Worm (Caenorhabditis elegans) whole organism, L2 larva: ENCODE data around the gene fipr-1.

Source experiments
- ZK546.5 ChIP-seq: sonication (generic microtip); optimal IDR thresholded peaks from 2 replicates; lab custom pipeline; 2017; ENCODE audit warnings: missing biosample characterization, missing genetic modification characterization
- ama-1 ChIP-seq: fragments of 150-350 bp; optimal IDR thresholded peaks from 2 replicates; lab custom pipeline; 2018; ENCODE audit warnings: inconsistent platforms
- elt-3 ChIP-seq: sonication (generic microtip); optimal IDR thresholded peaks from 2 replicates; lab custom pipeline; 2017; ENCODE audit warnings: missing biosample characterization, missing genetic modification characterization
- mab-5 ChIP-seq: fragments of 150-350 bp; optimal IDR thresholded peaks from 2 replicates; lab custom pipeline; 2014; ENCODE audit warnings: missing biosample characterization, missing genetic modification characterization
- mdl-1 ChIP-seq, 2 experiments: fragments of 150-350 bp in 1 of 2; sonication (generic microtip) in 1 of 2; optimal IDR thresholded peaks; 2 replicates each; lab custom pipeline; 2017; ENCODE audit warnings: missing biosample characterization in 2 of 2, missing genetic modification characterization in 2 of 2
- nhr-23 ChIP-seq: fragments of 150-350 bp; optimal IDR thresholded peaks from 2 replicates; lab custom pipeline; 2014; ENCODE audit warnings: missing biosample characterization, missing genetic modification reagents, missing genetic modification characterization
- nhr-77 ChIP-seq: fragments of 150-350 bp; optimal IDR thresholded peaks from 2 replicates; lab custom pipeline; 2014; ENCODE audit warnings: missing biosample characterization, missing genetic modification characterization
- unc-62 ChIP-seq: fragments of 150-350 bp; optimal IDR thresholded peaks from 2 replicates; lab custom pipeline; 2014; ENCODE audit warnings: missing biosample characterization, missing genetic modification reagents, missing genetic modification characterization
- ztf-4 ChIP-seq: fragments of 150-350 bp; optimal IDR thresholded peaks from 2 replicates; lab custom pipeline; 2014; ENCODE audit warnings: missing biosample characterization, missing genetic modification characterization

ce11 chrV:12405929-12406328, 44.4 kb upstream of the fipr-1 start, which contains the start of gene K01D12.10:
- TF ChIP-seq mdl-1 (tag; optimal IDR thresholded peaks at IDR 0.05; lab: Kevin White, UChicago) (no peak), ama-1 (lab: Kevin White, UChicago) (no peak), elt-3 (tag; lab: Kevin White, UChicago) (no peak), unc-62 (GFP tag; lab: Kevin White, UChicago) (no peak), nhr-23 (tag; lab: Kevin White, UChicago) (no peak), ZK546.5 (tag; lab: Kevin White, UChicago) (no peak), ztf-4 (no peak), mab-5 (no peak), nhr-77 (tag; lab: Kevin White, UChicago) (no peak)
